Fruit fly (Drosophila melanogaster): ENCODE measurements around the gene CrebB.

The CrebB gene

DNA sequence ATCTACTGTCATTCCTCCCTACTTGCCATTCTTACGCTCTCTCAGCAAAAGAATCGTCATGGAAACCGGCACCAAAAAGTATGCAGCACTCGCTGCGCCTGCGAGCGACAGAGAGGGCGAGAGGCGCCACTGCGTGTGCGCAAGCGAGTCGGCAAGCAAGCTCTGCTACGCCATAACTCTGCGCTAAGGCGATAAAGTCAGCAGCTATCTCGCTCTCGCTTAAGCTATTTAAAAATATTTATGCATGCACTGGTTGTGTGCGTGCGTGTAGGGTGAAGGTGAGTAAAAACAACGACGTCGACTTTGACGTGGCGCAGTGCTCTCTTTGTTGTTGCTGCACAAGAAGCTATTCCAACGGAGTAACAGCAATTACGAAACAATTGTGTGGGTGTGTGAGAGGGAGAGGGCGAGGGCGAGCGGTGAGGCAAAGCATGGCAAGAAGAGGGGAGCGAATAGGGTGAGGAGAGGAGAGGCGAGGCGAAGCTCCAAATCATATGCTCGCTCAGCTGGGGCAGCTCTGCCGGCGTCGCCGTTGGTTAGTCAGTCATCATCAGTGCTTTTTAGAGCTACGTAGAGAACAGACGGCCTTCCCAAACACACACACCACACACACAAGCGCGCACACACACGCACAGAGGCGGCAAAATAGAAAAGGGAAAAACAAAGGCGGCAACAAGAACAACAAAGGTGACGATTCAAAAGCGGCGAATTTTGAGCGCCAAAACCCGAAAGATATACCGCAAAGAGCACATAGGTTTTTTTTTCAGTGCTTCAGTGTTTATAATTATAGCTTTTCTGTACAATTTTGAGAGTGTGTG, at the start of gene CrebB:
CrebB (plus strand) TSS at position 325 of the 818 bp plus-strand sequence.
- no peak for TF ChIP-seq CG8478 (optimal IDR thresholded peaks at IDR 0.05)
- no peak for TF ChIP-seq CTCF (optimal IDR thresholded peaks at IDR 0.05)

DNA sequence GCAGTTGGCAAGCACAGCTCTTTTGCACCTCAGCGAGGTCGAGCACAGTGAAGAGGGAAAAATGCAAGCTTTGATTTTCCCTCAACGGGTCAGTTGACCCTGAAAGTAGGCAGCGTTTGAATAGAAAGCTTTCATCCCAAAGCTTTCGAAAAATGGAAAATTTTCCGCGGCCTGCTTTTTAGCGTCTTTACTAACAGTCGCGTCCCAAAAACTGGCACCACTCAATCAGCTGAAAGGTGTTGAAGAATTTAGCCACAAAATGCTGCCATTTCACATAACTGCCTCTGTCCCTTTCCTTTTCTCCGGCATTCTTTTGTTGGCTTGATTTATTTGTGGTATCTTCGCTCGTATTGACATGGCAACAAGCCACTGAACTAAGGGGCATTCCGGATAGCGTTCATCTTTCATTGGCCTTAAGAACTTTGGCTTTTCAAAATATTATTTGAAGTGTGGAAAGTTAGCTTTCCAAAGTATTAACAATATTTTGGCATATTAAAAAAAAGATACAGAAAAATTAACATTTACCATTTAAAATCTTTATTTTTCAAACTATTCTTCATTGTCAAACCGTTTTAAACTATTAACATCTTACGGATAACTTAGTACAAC, 46.1 kb upstream of the CrebB start:
- TF ChIP-seq CG8478 (optimal IDR thresholded peaks at IDR 0.05) (no peak), CTCF (optimal IDR thresholded peaks at IDR 0.05) (no peak)

DNA sequence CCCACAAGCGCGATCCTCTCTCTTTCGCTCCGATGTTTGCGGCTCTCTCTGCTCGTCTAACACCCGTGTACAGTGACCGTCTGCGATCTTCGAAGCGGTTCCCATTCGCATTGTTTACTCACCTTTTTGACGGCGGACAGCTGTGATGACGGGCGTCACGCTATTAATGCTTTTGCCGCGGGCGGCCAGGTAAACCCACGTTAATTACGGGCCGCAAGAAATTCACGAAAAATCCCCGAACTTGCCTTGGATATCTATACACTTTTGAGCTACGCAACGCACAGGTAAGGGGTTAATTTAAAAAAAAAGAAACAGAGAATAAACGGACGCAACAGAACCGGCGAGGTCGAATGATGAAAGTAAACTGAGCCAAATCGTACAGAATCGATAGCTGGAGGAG, 45.3 kb upstream of the CrebB start, which contains the start of gene CG6023:
CG6023 (minus strand) TSS at position 369 of the 400 bp plus-strand sequence.
- no peak for TF ChIP-seq CTCF (optimal IDR thresholded peaks at IDR 0.05)
- no peak for TF ChIP-seq CG8478 (optimal IDR thresholded peaks at IDR 0.05)

- TF ChIP-seq CTCF (optimal IDR thresholded peaks at IDR 0.05) (peak; percentile 44 to 49), CG8478 (optimal IDR thresholded peaks at IDR 0.05) (no peak)
Observed at dm6 chrX:18321358-18321757, 44.8 kb upstream of the CrebB start.

DNA sequence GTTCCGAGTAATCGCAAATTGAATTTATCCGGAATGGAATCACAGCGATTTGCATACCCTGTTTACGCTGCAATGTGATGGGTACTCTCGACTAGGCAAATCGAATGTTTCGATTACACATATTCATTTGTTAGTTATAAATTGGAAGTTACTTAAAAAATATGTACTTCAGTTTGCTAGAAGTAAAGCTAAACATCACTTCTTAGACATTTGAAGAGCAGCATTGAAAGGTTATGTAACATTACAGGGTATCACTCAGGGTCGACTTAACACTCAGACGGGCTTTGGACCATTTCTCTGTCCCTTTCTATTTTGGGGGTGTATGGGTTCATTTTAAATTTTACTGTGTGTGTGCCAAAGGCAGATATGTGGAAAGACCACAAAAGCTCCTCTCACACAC, 25.1 kb upstream of the CrebB start:
- no peak for TF ChIP-seq CG8478 (optimal IDR thresholded peaks at IDR 0.05)
- TF ChIP-seq CTCF (optimal IDR thresholded peaks at IDR 0.05), result no peak

DNA sequence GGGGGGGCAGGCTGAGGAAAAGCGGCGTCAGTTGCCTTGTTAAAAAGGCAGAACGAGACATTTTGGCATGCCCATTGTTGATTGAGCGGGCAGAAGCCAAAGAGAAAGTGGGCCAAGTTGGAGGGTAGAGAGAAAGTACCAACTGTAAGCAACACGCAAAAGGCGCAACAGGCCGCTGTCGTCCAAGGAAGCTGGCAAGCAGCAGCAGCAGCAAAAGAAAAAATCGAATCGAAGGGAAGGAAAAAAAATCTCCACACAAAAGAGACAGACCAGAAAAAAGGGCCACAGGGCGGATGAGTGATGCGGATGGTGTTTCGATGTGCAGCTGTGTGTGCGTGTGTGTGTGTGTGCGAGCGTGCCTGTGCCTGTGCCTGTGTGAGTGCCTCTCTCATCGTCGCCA, 18.5 kb upstream of the CrebB start:
- TF ChIP-seq CG8478 (optimal IDR thresholded peaks at IDR 0.05) (no peak), CTCF (optimal IDR thresholded peaks at IDR 0.05) (no peak)

DNA sequence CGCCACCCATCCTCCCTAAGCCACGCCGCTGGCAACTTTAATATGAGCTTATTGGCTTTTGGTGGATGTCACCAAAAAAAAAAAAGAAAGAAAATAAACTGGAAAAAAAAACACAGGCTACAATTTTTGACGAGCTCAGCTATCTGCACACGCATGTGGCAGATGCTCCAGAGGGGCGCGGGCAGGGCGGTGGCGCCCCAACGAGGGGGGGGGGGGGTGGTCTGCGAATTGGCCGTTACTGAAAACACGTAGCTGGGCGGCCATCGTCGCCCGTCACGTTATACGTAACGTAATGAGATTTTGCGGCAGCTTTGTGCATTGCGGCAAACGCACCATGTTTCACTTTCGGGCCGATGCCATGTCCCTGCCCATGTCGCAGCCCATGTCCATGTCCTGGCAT, 15.5 kb upstream of the CrebB start:
- TF ChIP-seq CG8478 (optimal IDR thresholded peaks at IDR 0.05), result no peak
- no peak for TF ChIP-seq CTCF (optimal IDR thresholded peaks at IDR 0.05)

DNA sequence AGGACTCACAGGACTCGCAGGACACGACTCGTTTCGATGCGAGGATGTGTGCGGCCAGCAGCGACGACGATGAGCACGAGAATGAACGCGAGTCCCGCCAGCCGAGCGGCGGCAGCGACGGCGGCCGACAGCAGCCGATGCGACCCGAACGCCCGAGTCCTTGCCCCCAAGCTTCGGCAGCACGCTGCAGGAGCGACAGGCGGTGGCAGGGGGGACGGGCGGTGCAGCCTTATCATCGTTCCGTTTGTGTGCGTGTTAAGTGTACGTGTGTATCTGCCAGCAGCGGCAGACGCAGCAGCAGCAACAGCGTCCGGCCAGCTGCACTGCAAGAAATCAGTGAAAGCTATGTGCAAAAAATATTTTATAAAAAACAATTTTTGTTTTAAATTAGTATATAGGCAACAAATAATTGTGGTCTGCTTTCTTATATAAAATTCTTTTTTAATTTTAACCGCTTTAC, 10.0 kb upstream of the CrebB start, which contains the start of gene kairos:
kairos (minus strand) TSS at position 51 of the 460 bp plus-strand sequence.
- no peak for TF ChIP-seq CG8478 (optimal IDR thresholded peaks at IDR 0.05)
- TF ChIP-seq CTCF (optimal IDR thresholded peaks at IDR 0.05), result no peak

dm6 chrX:18357756-18358182, 8.4 kb upstream of the CrebB start:
- TF ChIP-seq CTCF (optimal IDR thresholded peaks at IDR 0.05) (peak in 1 of 2 experiments; percentile 39), CG8478 (optimal IDR thresholded peaks at IDR 0.05) (no peak)

dm6 chrX:18358352-18358931, 7.7 kb upstream of the CrebB start, which contains the start of gene CG6106:
Gene CG6106, plus strand, starts transcription at chrX:18358881.
- TF ChIP-seq CTCF (optimal IDR thresholded peaks at IDR 0.05), result peak in 1 of 2 experiments; percentile 6
- TF ChIP-seq CG8478 (optimal IDR thresholded peaks at IDR 0.05), result no peak

dm6 chrX:18363423-18363822, 2.7 kb upstream of the CrebB start:
- no peak for TF ChIP-seq CTCF (optimal IDR thresholded peaks at IDR 0.05)
- TF ChIP-seq CG8478 (optimal IDR thresholded peaks at IDR 0.05), result no peak

dm6 chrX:18364047-18364747, 2.0 kb upstream of the CrebB start:
- TF ChIP-seq CG8478 (optimal IDR thresholded peaks at IDR 0.05) (no peak), CTCF (optimal IDR thresholded peaks at IDR 0.05) (no peak)

DNA sequence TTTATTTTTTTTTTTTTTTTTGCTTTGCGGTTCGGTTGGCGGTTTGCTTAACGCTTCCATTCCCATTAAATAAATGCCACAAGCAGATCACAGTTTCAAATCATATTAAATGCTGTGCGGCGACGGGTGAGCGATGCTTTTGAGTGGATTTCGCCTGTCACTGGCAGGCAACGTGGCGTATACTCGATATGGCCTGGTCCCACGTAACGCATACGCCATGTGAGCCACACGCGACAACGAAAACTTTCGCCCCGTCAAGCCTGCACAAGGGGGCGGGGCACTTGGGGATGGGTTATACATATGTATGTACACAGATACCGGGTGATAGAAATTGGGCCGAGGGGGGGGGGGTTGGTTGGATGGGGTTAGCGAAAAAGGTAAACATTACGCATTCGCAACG, 1.2 kb upstream of the CrebB start:
- TF ChIP-seq CTCF (optimal IDR thresholded peaks at IDR 0.05) (no peak), CG8478 (optimal IDR thresholded peaks at IDR 0.05) (no peak)

- TF ChIP-seq CG8478 (optimal IDR thresholded peaks at IDR 0.05), result no peak
- no peak for TF ChIP-seq CTCF (optimal IDR thresholded peaks at IDR 0.05)
Observed at dm6 chrX:18366851-18367649, 893 bp downstream of the CrebB start.

Data from S2 (cell line).